Fruit fly (Drosophila melanogaster) whole organism, embryonic: ENCODE data around the gene ATPsynD.
A peak's percentile ranks its signal among the peaks of the same experiment; 100 is the strongest.

Experiments used
- Awh ChIP-seq: fragments of 200-800 bp; sonication (Bioruptor generic); IDR thresholded peaks from 2 replicates; pipeline ENCODE4, ENCODE4 v1.3.6; 2022; ENCODE audit warnings: missing biosample characterization, missing genetic modification characterization
- BEAF-32 ChIP-seq: fragments of 200-800 bp; sonication (Bioruptor generic); optimal IDR thresholded peaks from 3 replicates; lab custom pipeline; 2017; ENCODE audit warnings: missing biosample characterization, missing genetic modification characterization, mild to moderate bottlenecking, moderate library complexity, missing genetic modification reagents
- CG15269 ChIP-seq: fragments of 200-800 bp; sonication (Bioruptor generic); optimal IDR thresholded peaks from 2 replicates; lab custom pipeline; 2018; ENCODE audit warnings: missing biosample characterization, mild to moderate bottlenecking, missing genetic modification characterization, moderate library complexity
- CG1603 ChIP-seq: fragments of 200-800 bp; sonication (Bioruptor generic); optimal IDR thresholded peaks from 2 replicates; lab custom pipeline; 2019; ENCODE audit warnings: missing biosample characterization, mild to moderate bottlenecking, missing genetic modification characterization, moderate library complexity
- CG17568 ChIP-seq: fragments of 200-800 bp; sonication (Bioruptor generic); optimal IDR thresholded peaks from 2 replicates; lab custom pipeline; 2018; ENCODE audit warnings: missing biosample characterization, mild to moderate bottlenecking, missing genetic modification characterization, moderate library complexity
- CG2202 ChIP-seq: fragments of 200-800 bp; sonication (Bioruptor generic); optimal IDR thresholded peaks from 2 replicates; lab custom pipeline; 2018; ENCODE audit warnings: missing biosample characterization, mild to moderate bottlenecking, missing genetic modification characterization
- CG30020 ChIP-seq: fragments of 200-800 bp; optimal IDR thresholded peaks from 2 replicates; lab custom pipeline; 2019; ENCODE audit warnings: missing biosample characterization, mild to moderate bottlenecking, missing genetic modification characterization, moderate library complexity
- CG34224 ChIP-seq: fragments of 200-800 bp; sonication (Bioruptor generic); IDR thresholded peaks from 3 replicates; pipeline ENCODE4 v1.3.6; 2022; ENCODE audit warnings: missing biosample characterization, missing genetic modification characterization; ENCODE audit not compliant: partially characterized antibody
- CG34376 ChIP-seq: fragments of 200-800 bp; sonication (Bioruptor generic); optimal IDR thresholded peaks from 2 replicates; lab custom pipeline; 2018; ENCODE audit warnings: missing biosample characterization, mild to moderate bottlenecking, missing genetic modification characterization
- CG4617 ChIP-seq: fragments of 200-800 bp; sonication (Bioruptor generic); optimal IDR thresholded peaks from 3 replicates; lab custom pipeline; 2016; ENCODE audit warnings: missing biosample characterization, missing genetic modification characterization, borderline replicate concordance
- CG4707 ChIP-seq: fragments of 200-800 bp; sonication (Bioruptor generic); optimal IDR thresholded peaks from 2 replicates; lab custom pipeline; 2018; ENCODE audit warnings: missing biosample characterization, mild to moderate bottlenecking, missing genetic modification characterization, moderate library complexity
- CG5245 ChIP-seq: fragments of 200-800 bp; sonication (Bioruptor generic); optimal IDR thresholded peaks from 3 replicates; lab custom pipeline; 2016; ENCODE audit warnings: missing biosample characterization, missing genetic modification characterization
- CG8290 ChIP-seq, 3 experiments: fragments of 200-800 bp; sonication (Bioruptor generic); optimal IDR thresholded peaks; 2 replicates each; lab custom pipeline; 2016 to 2019; ENCODE audit warnings: missing biosample characterization in 3 of 3, missing genetic modification characterization in 3 of 3, mild to moderate bottlenecking in 2 of 3, moderate library complexity in 1 of 3
- CG9932 ChIP-seq: fragments of 200-800 bp; sonication (Bioruptor generic); IDR thresholded peaks from 2 replicates; pipeline ENCODE4 v1.3.6; 2022; ENCODE audit warnings: missing biosample characterization, missing genetic modification characterization
- CHES-1-like ChIP-seq: fragments of 200-800 bp; sonication (Bioruptor generic); optimal IDR thresholded peaks from 2 replicates; lab custom pipeline; 2016; ENCODE audit warnings: missing biosample characterization, missing genetic modification characterization
- CrebB ChIP-seq: fragments of 200-800 bp; sonication (Bioruptor generic); optimal IDR thresholded peaks from 3 replicates; lab custom pipeline; 2018; ENCODE audit warnings: missing biosample characterization, mild to moderate bottlenecking, missing genetic modification characterization
- D19A ChIP-seq: fragments of 200-800 bp; optimal IDR thresholded peaks from 3 replicates; lab custom pipeline; 2019; ENCODE audit warnings: missing biosample characterization, mild to moderate bottlenecking, missing genetic modification characterization, moderate library complexity
- Doc3 ChIP-seq: fragments of 200-800 bp; sonication (Bioruptor generic); IDR thresholded peaks from 3 replicates; pipeline ENCODE4 v1.3.6; 2022; ENCODE audit warnings: missing biosample characterization, missing genetic modification characterization; ENCODE audit not compliant: partially characterized antibody
- E2f2 ChIP-seq: fragments of 200-800 bp; sonication (Bioruptor generic); IDR thresholded peaks from 2 replicates; pipeline ENCODE4 v1.3.6; 2022; ENCODE audit warnings: missing biosample characterization, missing genetic modification characterization
- GATAe ChIP-seq: fragments of 200-800 bp; sonication (Bioruptor generic); conservative IDR thresholded peaks from 2 replicates; pipeline ENCODE4 v1.3.6; 2022; ENCODE audit warnings: missing biosample characterization, missing genetic modification characterization
- HLHmδ ChIP-seq: fragments of 200-800 bp; sonication (Bioruptor generic); optimal IDR thresholded peaks from 2 replicates; lab custom pipeline; 2018; ENCODE audit warnings: missing biosample characterization, mild to moderate bottlenecking, missing genetic modification characterization, moderate library complexity
- Hmr ChIP-seq: fragments of 200-800 bp; sonication (Bioruptor generic); optimal IDR thresholded peaks from 3 replicates; lab custom pipeline; 2017; ENCODE audit warnings: mild to moderate bottlenecking, missing biosample characterization, missing genetic modification reagents, missing genetic modification characterization
- Med ChIP-seq: fragments of 200-800 bp; sonication (Bioruptor generic); peaks from one replicate; lab custom pipeline; 2016; ENCODE audit warnings: missing biosample characterization, missing genetic modification characterization, mild to moderate bottlenecking, inconsistent platforms, moderate library complexity
- NC2α ChIP-seq: fragments of 200-800 bp; sonication (Bioruptor generic); optimal IDR thresholded peaks from 2 replicates; lab custom pipeline; 2016; ENCODE audit warnings: missing biosample characterization, missing genetic modification characterization
- Oaz ChIP-seq: fragments of 200-800 bp; sonication (Bioruptor generic); IDR thresholded peaks from 2 replicates; pipeline ENCODE4 v1.3.6; 2022; ENCODE audit warnings: missing biosample characterization, missing genetic modification characterization
- Scr ChIP-seq: fragments of 200-800 bp; sonication (Bioruptor generic); IDR thresholded peaks from 2 replicates; pipeline ENCODE4 v1.3.6; 2022; ENCODE audit warnings: missing biosample characterization, missing genetic modification characterization; ENCODE audit not compliant: partially characterized antibody
- Stat92E ChIP-seq, 3 experiments: fragments of >200 bp in 2 of 3; fragments of 200-800 bp in 1 of 3; sonication (Bioruptor generic) in 1 of 3; optimal IDR thresholded peaks; 2 replicates each; lab custom pipeline; 2017 to 2019; ENCODE audit warnings: missing biosample characterization in 3 of 3, missing genetic modification characterization in 3 of 3, mild to moderate bottlenecking in 1 of 3, moderate library complexity in 1 of 3
- bowl ChIP-seq: fragments of 200-800 bp; sonication (Bioruptor generic); IDR thresholded peaks from 2 replicates; pipeline ENCODE4 v1.3.6; 2022; ENCODE audit warnings: missing biosample characterization, missing genetic modification characterization
- dysf ChIP-seq: fragments of 200-800 bp; sonication (Bioruptor generic); IDR thresholded peaks from 3 replicates; pipeline ENCODE4 v1.3.6; 2022; ENCODE audit warnings: missing biosample characterization, missing genetic modification characterization
- ftz-f1 ChIP-seq: fragments of 200-800 bp; sonication (Bioruptor generic); optimal IDR thresholded peaks from 2 replicates; lab custom pipeline; 2016; ENCODE audit warnings: missing biosample characterization, missing genetic modification characterization
- gfzf ChIP-seq: fragments of 200-800 bp; sonication (Bioruptor generic); optimal IDR thresholded peaks from 2 replicates; lab custom pipeline; 2016; ENCODE audit warnings: missing biosample characterization, mild to moderate bottlenecking, missing genetic modification characterization, moderate library complexity
- gro ChIP-seq: fragments of 200-800 bp; sonication (Bioruptor generic); optimal IDR thresholded peaks from 2 replicates; lab custom pipeline; 2016; ENCODE audit warnings: missing biosample characterization, missing genetic modification characterization
- insv ChIP-seq, 2 experiments: fragments of 200-800 bp; sonication (Bioruptor generic); optimal IDR thresholded peaks; 3 replicates each; lab custom pipeline; 2016 to 2018; ENCODE audit warnings: missing biosample characterization in 2 of 2, missing genetic modification characterization in 2 of 2
- ken ChIP-seq: fragments of 200-800 bp; sonication (Bioruptor generic); IDR thresholded peaks from 3 replicates; pipeline ENCODE4 v1.3.6; 2022; ENCODE audit warnings: missing biosample characterization, missing genetic modification characterization
- lab ChIP-seq: fragments of 200-800 bp; sonication (Bioruptor generic); optimal IDR thresholded peaks from 3 replicates; lab custom pipeline; 2017; ENCODE audit warnings: missing biosample characterization, missing genetic modification characterization, mild to moderate bottlenecking, moderate library complexity, missing genetic modification reagents
- lilli ChIP-seq: fragments of 200-800 bp; sonication (Bioruptor generic); optimal IDR thresholded peaks from 3 replicates; lab custom pipeline; 2016; ENCODE audit warnings: missing biosample characterization, missing genetic modification characterization
- lmd ChIP-seq: fragments of 200-800 bp; sonication (Bioruptor generic); IDR thresholded peaks from 2 replicates; pipeline ENCODE4 v1.3.6; 2022; ENCODE audit warnings: missing biosample characterization, missing genetic modification characterization
- nerfin-2 ChIP-seq: fragments of 200-800 bp; sonication (Bioruptor generic); IDR thresholded peaks from 2 replicates; pipeline ENCODE4 v1.3.6; 2022; ENCODE audit warnings: missing biosample characterization, missing genetic modification characterization; ENCODE audit not compliant: partially characterized antibody
- nom ChIP-seq: fragments of 200-800 bp; sonication (Bioruptor generic); optimal IDR thresholded peaks from 2 replicates; lab custom pipeline; 2017; ENCODE audit warnings: missing biosample characterization, missing genetic modification characterization, mild to moderate bottlenecking, moderate library complexity, missing genetic modification reagents
- pnt ChIP-seq: fragments of 200-800 bp; sonication (Bioruptor generic); optimal IDR thresholded peaks from 3 replicates; lab custom pipeline; 2016; ENCODE audit warnings: missing biosample characterization, missing genetic modification characterization
- psq ChIP-seq: fragments of 200-800 bp; sonication (Bioruptor generic); optimal IDR thresholded peaks from 2 replicates; lab custom pipeline; 2017; ENCODE audit warnings: missing biosample characterization, missing genetic modification characterization
- pzg ChIP-seq: fragments of 200-800 bp; sonication (Bioruptor generic); optimal IDR thresholded peaks from 3 replicates; lab custom pipeline; 2018; ENCODE audit warnings: missing biosample characterization, mild to moderate bottlenecking, missing genetic modification characterization, moderate library complexity
- scrt ChIP-seq: fragments of 200-800 bp; sonication (Bioruptor generic); optimal IDR thresholded peaks from 2 replicates; lab custom pipeline; 2018; ENCODE audit warnings: missing biosample characterization, mild to moderate bottlenecking, missing genetic modification characterization, moderate library complexity
- sqz ChIP-seq: fragments of 200-800 bp; sonication (Bioruptor generic); optimal IDR thresholded peaks from 3 replicates; lab custom pipeline; 2018; ENCODE audit warnings: missing biosample characterization, mild to moderate bottlenecking, missing genetic modification characterization
- tna ChIP-seq: fragments of 200-800 bp; sonication (Bioruptor generic); IDR thresholded peaks from 2 replicates; pipeline ENCODE4 v1.3.6; 2022; ENCODE audit warnings: missing biosample characterization, missing genetic modification characterization; ENCODE audit not compliant: partially characterized antibody
- unc-4 ChIP-seq: fragments of 200-800 bp; sonication (Bioruptor generic); IDR thresholded peaks from 2 replicates; pipeline ENCODE4 v1.3.6; 2022; ENCODE audit warnings: missing biosample characterization, missing genetic modification characterization; ENCODE audit not compliant: partially characterized antibody
- vvl ChIP-seq: fragments of 200-800 bp; sonication (Bioruptor generic); IDR thresholded peaks from 2 replicates; pipeline ENCODE4 v1.3.6; 2022; ENCODE audit warnings: missing biosample characterization, missing genetic modification characterization
- yki ChIP-seq: fragments of >200 bp; optimal IDR thresholded peaks from 3 replicates; lab custom pipeline; 2018
- zen ChIP-seq: fragments of 200-800 bp; sonication (Bioruptor generic); optimal IDR thresholded peaks from 3 replicates; lab custom pipeline; 2018; ENCODE audit warnings: missing biosample characterization, mild to moderate bottlenecking, missing genetic modification characterization, moderate library complexity

ATPsynD gene

dm6 chr3R:19094039-19094438 lies 761 bp upstream of the ATPsynD start, which contains the start of gene cdi (continued):
- TF ChIP-seq E2f2 (peak; percentile 26; the same call in 1 of the 2 replicates), CG2202 (tag; lab: Kevin White, UChicago) (no peak), CG15269 (tag; lab: Kevin White, UChicago) (peak; percentile 24), dysf (GFP tag; lab: Robert Waterston, UW) (no peak; the same call in 2 of the 3 replicates), CHES-1-like (peak; percentile 56), unc-4 (peak; percentile 75), CG34224 (GFP tag; lab: Robert Waterston, UW) (peak; percentile 67), CG4617 (GFP tag; lab: Kevin White, UChicago) (peak; percentile 11), insv (GFP tag; optimal IDR thresholded peaks at IDR 0.05; lab: Kevin White, UChicago) (peak in 1 of 2 experiments; percentile 22), Doc3 (GFP tag; lab: Robert Waterston, UW) (peak; percentile 77), BEAF-32 (GFP tag; lab: Kevin White, UChicago) (peak; percentile 81), nerfin-2 (GFP tag; lab: Robert Waterston, UW) (peak; percentile 57; the same call in 1 of the 2 replicates), nom (peak; percentile 24), GATAe (no peak), tna (GFP tag; lab: Robert Waterston, UW) (peak; percentile 50), gro (GFP tag; lab: Kevin White, UChicago) (peak; percentile 61), psq (GFP tag; lab: Kevin White, UChicago) (no peak), NC2α (GFP tag; lab: Kevin White, UChicago) (peak; percentile 24), lmd (no peak), CG17568 (GFP tag; lab: Kevin White, UChicago) (peak; percentile 18), CG4707 (GFP tag; lab: Kevin White, UChicago) (no peak), zen (tag; lab: Kevin White, UChicago) (no peak), HLHmδ (GFP tag; lab: Kevin White, UChicago) (peak; percentile 70), bowl (GFP tag; lab: Robert Waterston, UW) (no peak), sqz (GFP tag; lab: Kevin White, UChicago) (peak; percentile 79), ftz-f1 (GFP tag; lab: Kevin White, UChicago) (peak; percentile 11), CG9932 (GFP tag; lab: Robert Waterston, UW) (peak; percentile 42; the same call in 1 of the 2 replicates), scrt (GFP tag; lab: Kevin White, UChicago) (peak; percentile 3), gfzf (GFP tag; lab: Kevin White, UChicago) (peak; percentile 75), Stat92E (GFP tag; optimal IDR thresholded peaks at IDR 0.05; lab: Kevin White, UChicago) (peak in 1 of 3 experiments; percentile 2), Scr (GFP tag; lab: Robert Waterston, UW) (peak; percentile 75), CG8290 (GFP tag; optimal IDR thresholded peaks at IDR 0.05; lab: Kevin White, UChicago) (no peak), CG8290 (tag; optimal IDR thresholded peaks at IDR 0.05; lab: Kevin White, UChicago) (peak in 1 of 2 experiments; percentile 71), CG30020 (tag; lab: Kevin White, UChicago) (no peak), CG5245 (GFP tag; lab: Kevin White, UChicago) (no peak), CG34376 (GFP tag; lab: Kevin White, UChicago) (peak; percentile 13), lilli (GFP tag; lab: Kevin White, UChicago) (peak; percentile 24), Awh (GFP tag; lab: Robert Waterston, UW) (peak; percentile 20; the same call in 1 of the 2 replicates), CG1603 (tag; lab: Kevin White, UChicago) (peak; percentile 38), pzg (peak; percentile 79), Oaz (GFP tag; lab: Robert Waterston, UW) (no peak), vvl (peak; percentile 60), Med (GFP tag; lab: Kevin White, UChicago) (peak; percentile 92), lab (GFP tag; lab: Kevin White, UChicago) (peak; percentile 33), yki (lab: Kevin White, UChicago) (no peak), ken (GFP tag; lab: Robert Waterston, UW) (no peak), Hmr (GFP tag; lab: Kevin White, UChicago) (peak; percentile 8), D19A (tag; lab: Kevin White, UChicago) (peak; percentile 1), pnt (GFP tag; lab: Kevin White, UChicago) (no peak), CrebB (tag; lab: Kevin White, UChicago) (peak; percentile 25)
